Worm (Caenorhabditis elegans): ENCODE results near the gene msp-142.

DNA sequence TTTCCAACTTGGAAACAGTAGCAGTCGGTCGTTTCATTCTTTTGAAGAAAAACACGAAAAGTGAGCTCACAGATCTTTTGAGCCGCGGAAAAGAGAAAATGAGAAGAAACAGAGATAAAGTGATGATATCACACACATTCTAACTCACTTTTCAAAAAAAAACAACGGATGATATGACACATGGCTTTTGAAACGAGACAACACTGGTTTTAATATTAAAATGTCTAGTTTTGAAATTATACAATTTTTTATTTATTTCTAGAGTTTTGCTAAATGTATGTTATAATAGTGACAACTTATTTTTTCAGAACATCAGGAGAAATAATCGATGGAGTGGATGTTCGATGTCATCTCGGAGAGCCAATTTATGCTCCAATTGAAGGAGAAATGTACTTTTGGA, 5.2 kb upstream of the msp-142 start, which contains the start of gene K05F1.14:
- TF ChIP-seq dmd-4 (tag; optimal IDR thresholded peaks at IDR 0.05; ENCODE audit: borderline replicate concordance) (no peak), elt-2 (tag; optimal IDR thresholded peaks at IDR 0.05) (no peak), ceh-18 (tag; optimal IDR thresholded peaks at IDR 0.05) (no peak), lim-6 (tag; optimal IDR thresholded peaks at IDR 0.05) (no peak)

Measured in whole organism, late embryonic.